Worm (Caenorhabditis elegans): ENCODE data around the gene wrt-5.

DNA sequence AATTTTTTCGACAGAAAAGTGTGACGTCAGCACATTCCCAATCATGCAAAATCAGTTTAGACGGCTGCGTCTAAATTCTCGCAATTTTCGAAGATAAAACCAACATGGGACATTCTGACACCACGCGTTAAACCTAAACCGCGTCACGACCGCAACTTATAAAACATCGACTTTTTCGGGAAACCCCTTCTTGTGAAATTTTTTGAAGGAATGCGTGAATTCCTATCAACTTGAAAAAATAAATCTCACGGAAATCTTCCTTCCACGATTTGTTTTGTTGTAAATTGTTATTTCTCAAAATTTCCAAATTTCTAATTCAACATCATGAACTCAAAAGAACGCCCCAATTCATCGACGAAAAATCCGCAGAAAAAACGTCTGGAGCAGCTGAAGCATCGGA, 11.5 kb downstream of the wrt-5 start, which contains the start of gene F35F11.2:
- TF ChIP-seq lsy-2 (tag; optimal IDR thresholded peaks at IDR 0.05), result no peak
- TF ChIP-seq cnd-1 (tag; optimal IDR thresholded peaks at IDR 0.05), result no peak
- no peak for TF ChIP-seq mls-2 (tag; optimal IDR thresholded peaks at IDR 0.05)
- no peak for TF ChIP-seq hlh-1 (tag; optimal IDR thresholded peaks at IDR 0.05)
- TF ChIP-seq nhr-2 (tag; optimal IDR thresholded peaks at IDR 0.05), result no peak
- TF ChIP-seq nhr-237 (tag; optimal IDR thresholded peaks at IDR 0.05), result no peak
- TF ChIP-seq drap-1 (GFP tag; optimal IDR thresholded peaks at IDR 0.05), result no peak
- TF ChIP-seq nhr-76 (tag; optimal IDR thresholded peaks at IDR 0.05), result no peak
- no peak for TF ChIP-seq nhr-28 (tag; optimal IDR thresholded peaks at IDR 0.05)
- TF ChIP-seq nhr-12 (tag; optimal IDR thresholded peaks at IDR 0.05), result no peak

Data from whole organism, mixed stage, embryonic.